Worm (Caenorhabditis elegans): ENCODE results near the gene sart-3.

ce11 chrIV:11296787-11297186 lies 36.0 kb downstream of the sart-3 start, which contains the start of gene mttu-1:
- TF ChIP-seq tbx-2 (tag; optimal IDR thresholded peaks at IDR 0.05) (no peak), lin-39 (tag; optimal IDR thresholded peaks at IDR 0.05) (no peak)

Data from whole organism, L1 larva.